Fruit fly (Drosophila melanogaster) whole organism, embryonic: Measurements from ENCODE around the gene ova.

Source experiments
- Atf6 ChIP-seq: fragments of 200-800 bp; sonication (Bioruptor generic); IDR thresholded peaks from 2 replicates; pipeline ENCODE4 v1.3.6; 2022; ENCODE audit warnings: missing biosample characterization, missing genetic modification characterization
- CG10959 ChIP-seq: fragments of 200-800 bp; sonication (Bioruptor generic); IDR thresholded peaks from 2 replicates; pipeline ENCODE4 v1.3.6; 2022; ENCODE audit warnings: missing biosample characterization, missing genetic modification characterization
- CG11560 ChIP-seq: fragments of 200-800 bp; sonication (Bioruptor generic); IDR thresholded peaks from 3 replicates; pipeline ENCODE4 v1.3.6; 2022; ENCODE audit warnings: missing biosample characterization, missing genetic modification characterization
- CG13287 ChIP-seq: fragments of 200-800 bp; sonication (Bioruptor generic); IDR thresholded peaks from 2 replicates; pipeline ENCODE4 v1.3.6; 2022; ENCODE audit warnings: missing biosample characterization, missing genetic modification characterization; ENCODE audit not compliant: partially characterized antibody
- CG14014 ChIP-seq: fragments of 200-800 bp; sonication (Bioruptor generic); IDR thresholded peaks from 2 replicates; pipeline ENCODE4 v1.3.6; 2022; ENCODE audit warnings: missing biosample characterization, missing genetic modification characterization
- CG14050 ChIP-seq: fragments of 200-800 bp; sonication (Bioruptor generic); IDR thresholded peaks from 3 replicates; pipeline ENCODE4 v1.3.6; 2022; ENCODE audit warnings: missing biosample characterization, missing genetic modification characterization
- CG15514 ChIP-seq: fragments of 200-800 bp; sonication (Bioruptor generic); optimal IDR thresholded peaks from 3 replicates; lab custom pipeline; 2017; ENCODE audit warnings: missing biosample characterization, missing genetic modification characterization, mild to moderate bottlenecking, moderate library complexity, missing genetic modification reagents
- CG16813 ChIP-seq: fragments of 200-800 bp; sonication (Bioruptor generic); IDR thresholded peaks from 3 replicates; pipeline ENCODE4 v1.3.6; 2022; ENCODE audit warnings: missing biosample characterization, missing genetic modification characterization; ENCODE audit not compliant: partially characterized antibody
- CG17186 ChIP-seq: fragments of 200-800 bp; sonication (Bioruptor generic); optimal IDR thresholded peaks from 3 replicates; lab custom pipeline; 2017; ENCODE audit warnings: missing biosample characterization, missing genetic modification reagents, missing genetic modification characterization
- CG17912 ChIP-seq: fragments of 200-800 bp; sonication (Bioruptor generic); optimal IDR thresholded peaks from 2 replicates; lab custom pipeline; 2018; ENCODE audit warnings: missing biosample characterization, mild to moderate bottlenecking, missing genetic modification characterization
- CG18011 ChIP-seq: fragments of 200-800 bp; sonication (Bioruptor generic); optimal IDR thresholded peaks from 2 replicates; lab custom pipeline; 2017; ENCODE audit warnings: missing biosample characterization, missing genetic modification characterization, mild to moderate bottlenecking, moderate library complexity, missing genotype
- CG33213 ChIP-seq: fragments of 200-800 bp; sonication (Bioruptor generic); optimal IDR thresholded peaks from 3 replicates; lab custom pipeline; 2016; ENCODE audit warnings: missing biosample characterization, missing genetic modification characterization
- CG3407 ChIP-seq: fragments of 200-800 bp; sonication (Bioruptor generic); optimal IDR thresholded peaks from 2 replicates; lab custom pipeline; 2018; ENCODE audit warnings: missing biosample characterization, mild to moderate bottlenecking, missing genetic modification characterization
- CG34376 ChIP-seq: fragments of 200-800 bp; sonication (Bioruptor generic); optimal IDR thresholded peaks from 2 replicates; lab custom pipeline; 2018; ENCODE audit warnings: missing biosample characterization, mild to moderate bottlenecking, missing genetic modification characterization
- CG5180 ChIP-seq: fragments of 200-800 bp; sonication (Bioruptor generic); optimal IDR thresholded peaks from 3 replicates; lab custom pipeline; 2017; ENCODE audit warnings: missing biosample characterization, missing genetic modification characterization, mild to moderate bottlenecking, moderate library complexity, missing genetic modification reagents
- CG6254 ChIP-seq: fragments of 200-800 bp; sonication (Bioruptor generic); optimal IDR thresholded peaks from 3 replicates; lab custom pipeline; 2017; ENCODE audit warnings: mild to moderate bottlenecking, missing biosample characterization, missing genetic modification reagents, missing genetic modification characterization
- CG7357 ChIP-seq: fragments of 200-800 bp; sonication (Bioruptor generic); IDR thresholded peaks from 3 replicates; pipeline ENCODE4 v1.3.6; 2022; ENCODE audit warnings: missing biosample characterization, missing genetic modification characterization
- CG8478 ChIP-seq: fragments of >200 bp; optimal IDR thresholded peaks from 2 replicates; lab custom pipeline; 2018
- CG9876 ChIP-seq: fragments of 200-800 bp; sonication (Bioruptor generic); optimal IDR thresholded peaks from 2 replicates; lab custom pipeline; 2016; ENCODE audit warnings: missing biosample characterization, missing genetic modification characterization
- D ChIP-seq, 2 experiments: fragments of 200-800 bp in 1 of 2; fragments of >200 bp in 1 of 2; sonication (Bioruptor generic) in 1 of 2; optimal IDR thresholded peaks; 2 replicates in 1 of 2; 3 replicates in 1 of 2; lab custom pipeline; 2017; ENCODE audit warnings: mild to moderate bottlenecking in 1 of 2, missing biosample characterization in 1 of 2, missing genetic modification characterization in 1 of 2, missing genetic modification reagents in 1 of 2
- Dip2 ChIP-seq: fragments of 200-800 bp; sonication (Bioruptor generic); IDR thresholded peaks from 2 replicates; pipeline ENCODE4 v1.3.6; 2022; ENCODE audit warnings: missing biosample characterization, missing genetic modification characterization
- Doc2 ChIP-seq: fragments of 200-800 bp; sonication (Bioruptor generic); IDR thresholded peaks from 2 replicates; pipeline ENCODE4 v1.3.6; 2022; ENCODE audit warnings: missing biosample characterization, missing genetic modification characterization
- HmgD ChIP-seq: fragments of 200-800 bp; sonication (Bioruptor generic); optimal IDR thresholded peaks from 3 replicates; lab custom pipeline; 2016; ENCODE audit warnings: missing biosample characterization, missing genetic modification characterization
- Hmx ChIP-seq: fragments of 200-800 bp; sonication (Bioruptor generic); optimal IDR thresholded peaks from 2 replicates; lab custom pipeline; 2016; ENCODE audit warnings: missing biosample characterization, missing genetic modification characterization
- Lpt ChIP-seq: fragments of >200 bp; optimal IDR thresholded peaks from 2 replicates; lab custom pipeline; 2018; ENCODE audit warnings: missing biosample characterization, missing genetic modification characterization
- Mad ChIP-seq: fragments of 200-800 bp; sonication (Bioruptor generic); optimal IDR thresholded peaks from 2 replicates; lab custom pipeline; 2016; ENCODE audit warnings: missing biosample characterization, missing genetic modification characterization
- Myb ChIP-seq: fragments of 200-800 bp; sonication (Bioruptor generic); optimal IDR thresholded peaks from 2 replicates; lab custom pipeline; 2016; ENCODE audit warnings: missing biosample characterization, missing genetic modification characterization
- NC2β ChIP-seq: fragments of 200-800 bp; sonication (Bioruptor generic); optimal IDR thresholded peaks from 2 replicates; lab custom pipeline; 2016; ENCODE audit warnings: missing biosample characterization, missing genetic modification characterization
- NK7.1 ChIP-seq: fragments of 200-800 bp; sonication (Bioruptor generic); optimal IDR thresholded peaks from 3 replicates; lab custom pipeline; 2016; ENCODE audit warnings: missing biosample characterization, missing genetic modification characterization
- Rfx ChIP-seq: fragments of 200-800 bp; sonication (Bioruptor generic); IDR thresholded peaks from 2 replicates; pipeline ENCODE4 v1.3.6; 2022; ENCODE audit warnings: missing biosample characterization, missing genetic modification characterization
- Sin3A ChIP-seq: fragments of >200 bp; optimal IDR thresholded peaks from 2 replicates; lab custom pipeline; 2018
- Tbp ChIP-seq: fragments of >200 bp; optimal IDR thresholded peaks from 2 replicates; lab custom pipeline; 2018; ENCODE audit warnings: missing biosample characterization, missing genetic modification characterization
- Usf ChIP-seq: fragments of 200-800 bp; sonication (Bioruptor generic); optimal IDR thresholded peaks from 2 replicates; lab custom pipeline; 2017; ENCODE audit warnings: missing genotype, missing biosample characterization, missing genetic modification characterization
- ash1 ChIP-seq: fragments of 200-800 bp; sonication (Bioruptor generic); optimal IDR thresholded peaks from 2 replicates; lab custom pipeline; 2018; ENCODE audit warnings: missing biosample characterization, mild to moderate bottlenecking, missing genetic modification characterization
- bbx ChIP-seq: fragments of 200-800 bp; sonication (Bioruptor generic); IDR thresholded peaks from 2 replicates; pipeline ENCODE4 v1.3.6; 2022; ENCODE audit warnings: missing biosample characterization, missing genetic modification characterization; ENCODE audit not compliant: partially characterized antibody
- dimm ChIP-seq: fragments of 200-800 bp; sonication (Bioruptor generic); IDR thresholded peaks from 2 replicates; pipeline ENCODE4 v1.3.6; 2022; ENCODE audit warnings: missing biosample characterization, missing genetic modification characterization
- dpn ChIP-seq, 2 experiments: fragments of 200-800 bp; sonication (Bioruptor generic); optimal IDR thresholded peaks; 3 replicates each; lab custom pipeline; 2016; ENCODE audit warnings: missing biosample characterization in 2 of 2, missing genetic modification characterization in 2 of 2
- ems ChIP-seq: fragments of 200-800 bp; sonication (Bioruptor generic); optimal IDR thresholded peaks from 3 replicates; lab custom pipeline; 2016; ENCODE audit warnings: missing biosample characterization, missing genetic modification characterization
- en ChIP-seq: fragments of 200-800 bp; sonication (Bioruptor generic); optimal IDR thresholded peaks from 2 replicates; lab custom pipeline; 2016; ENCODE audit warnings: missing biosample characterization, missing genetic modification characterization
- eve ChIP-seq, 2 experiments: fragments of >200 bp; optimal IDR thresholded peaks; 2 replicates each; lab custom pipeline; 2017; ENCODE audit warnings: missing biosample characterization in 2 of 2, missing genetic modification characterization in 2 of 2
- fu2 ChIP-seq: fragments of 200-800 bp; sonication (Bioruptor generic); optimal IDR thresholded peaks from 2 replicates; lab custom pipeline; 2016; ENCODE audit warnings: missing biosample characterization, missing genetic modification characterization
- hkb ChIP-seq, 2 experiments: fragments of 200-800 bp in 1 of 2; fragments of >200 bp in 1 of 2; sonication (Bioruptor generic) in 1 of 2; IDR thresholded peaks in 1 of 2; optimal IDR thresholded peaks in 1 of 2; 2 replicates each; pipeline versions ENCODE4 v1.3.6 to Lab custom; 2017 to 2022; ENCODE audit warnings: missing biosample characterization in 1 of 2, missing genetic modification characterization in 1 of 2
- kni ChIP-seq: fragments of 200-800 bp; sonication (Bioruptor generic); optimal IDR thresholded peaks from 3 replicates; lab custom pipeline; 2017; ENCODE audit warnings: mild to moderate bottlenecking, missing biosample characterization, missing genetic modification reagents, missing genetic modification characterization
- lmd ChIP-seq: fragments of 200-800 bp; sonication (Bioruptor generic); IDR thresholded peaks from 2 replicates; pipeline ENCODE4 v1.3.6; 2022; ENCODE audit warnings: missing biosample characterization, missing genetic modification characterization
- odd ChIP-seq: fragments of 200-800 bp; sonication (Bioruptor generic); optimal IDR thresholded peaks from 2 replicates; lab custom pipeline; 2017; ENCODE audit warnings: missing biosample characterization, mild to moderate bottlenecking, missing genetic modification characterization
- peb ChIP-seq: fragments of 200-800 bp; sonication (Bioruptor generic); IDR thresholded peaks from 2 replicates; pipeline ENCODE4 v1.3.6; 2022; ENCODE audit warnings: missing biosample characterization, missing genetic modification characterization
- slbo ChIP-seq: fragments of 200-800 bp; sonication (Bioruptor generic); IDR thresholded peaks from 2 replicates; pipeline ENCODE4 v1.3.6; 2022; ENCODE audit warnings: missing biosample characterization, missing genetic modification characterization
- tap ChIP-seq: fragments of 200-800 bp; optimal IDR thresholded peaks from 3 replicates; lab custom pipeline; 2019; ENCODE audit warnings: missing biosample characterization, mild to moderate bottlenecking, missing genetic modification characterization, moderate library complexity
- unc-4 ChIP-seq: fragments of 200-800 bp; sonication (Bioruptor generic); IDR thresholded peaks from 2 replicates; pipeline ENCODE4 v1.3.6; 2022; ENCODE audit warnings: missing biosample characterization, missing genetic modification characterization; ENCODE audit not compliant: partially characterized antibody
- unpg ChIP-seq: fragments of 200-800 bp; sonication (Bioruptor generic); optimal IDR thresholded peaks from 3 replicates; lab custom pipeline; 2018; ENCODE audit warnings: missing biosample characterization, mild to moderate bottlenecking, missing genetic modification characterization, moderate library complexity
- wek ChIP-seq: fragments of 200-800 bp; sonication (Bioruptor generic); optimal IDR thresholded peaks from 3 replicates; lab custom pipeline; 2018; ENCODE audit warnings: missing biosample characterization, mild to moderate bottlenecking, missing genetic modification characterization, moderate library complexity
- zfh2 ChIP-seq: fragments of 200-800 bp; sonication (Bioruptor generic); optimal IDR thresholded peaks from 2 replicates; lab custom pipeline; 2016; ENCODE audit warnings: missing biosample characterization, missing genetic modification characterization

Gene ova

dm6 chr2L:10278658-10279057 is 47.2 kb upstream of the ova start, which contains the start of gene Utx (continued):
- TF ChIP-seq unc-4 (GFP tag; lab: Robert Waterston, UW) (peak; percentile 75), hkb (optimal IDR thresholded peaks at IDR 0.05; lab: Kevin White, UChicago) (no peak), hkb (GFP tag; IDR thresholded peaks at IDR 0.05; lab: Robert Waterston, UW) (0 out of 2 replicates have a peak, but pooled peaks have one; percentile 18), ash1 (GFP tag; lab: Kevin White, UChicago) (no peak), wek (GFP tag; lab: Kevin White, UChicago) (no peak), Atf6 (GFP tag; lab: Robert Waterston, UW) (no peak), Rfx (GFP tag; lab: Robert Waterston, UW) (peak; percentile 39; the same call in 1 of the 2 replicates), CG14050 (GFP tag; lab: Robert Waterston, UW) (no peak), dimm (GFP tag; lab: Robert Waterston, UW) (no peak), eve (GFP tag; optimal IDR thresholded peaks at IDR 0.05; lab: Kevin White, UChicago) (no peak), peb (GFP tag; lab: Robert Waterston, UW) (no peak), CG10959 (GFP tag; lab: Robert Waterston, UW) (no peak), Dip2 (no peak), tap (tag; lab: Kevin White, UChicago) (no peak), Usf (GFP tag; lab: Kevin White, UChicago) (no peak), CG18011 (no peak), CG15514 (GFP tag; lab: Kevin White, UChicago) (peak; percentile 67), CG17912 (GFP tag; lab: Kevin White, UChicago) (no peak), CG34376 (no peak), Myb (GFP tag; lab: Kevin White, UChicago) (peak; percentile 71), CG17186 (no peak), slbo (GFP tag; lab: Robert Waterston, UW) (peak; percentile 57; the same call in 1 of the 2 replicates), Lpt (GFP tag; lab: Kevin White, UChicago) (no peak), odd (no peak), kni (GFP tag; lab: Kevin White, UChicago) (no peak), CG14014 (GFP tag; lab: Robert Waterston, UW) (no peak), CG11560 (no peak), ems (no peak), CG13287 (GFP tag; lab: Robert Waterston, UW) (peak; percentile 84), CG5180 (GFP tag; lab: Kevin White, UChicago) (no peak), CG33213 (GFP tag; lab: Kevin White, UChicago) (no peak), HmgD (no peak), zfh2 (GFP tag; lab: Kevin White, UChicago) (no peak), en (GFP tag; lab: Kevin White, UChicago) (no peak), NK7.1 (GFP tag; lab: Kevin White, UChicago) (no peak), Tbp (GFP tag; lab: Kevin White, UChicago) (no peak), fu2 (GFP tag; lab: Kevin White, UChicago) (no peak), bbx (GFP tag; lab: Robert Waterston, UW) (peak; percentile 87), CG9876 (GFP tag; lab: Kevin White, UChicago) (no peak), NC2β (GFP tag; lab: Kevin White, UChicago) (no peak), Hmx (GFP tag; lab: Kevin White, UChicago) (no peak), CG8478 (lab: Kevin White, UChicago) (no peak), lmd (GFP tag; lab: Robert Waterston, UW) (no peak), CG3407 (GFP tag; lab: Kevin White, UChicago) (no peak), Doc2 (GFP tag; lab: Robert Waterston, UW) (no peak), CG7357 (peak; percentile 89), CG6254 (GFP tag; lab: Kevin White, UChicago) (no peak), unpg (GFP tag; lab: Kevin White, UChicago) (no peak), D (optimal IDR thresholded peaks at IDR 0.05; lab: Kevin White, UChicago) (no peak), D (GFP tag; optimal IDR thresholded peaks at IDR 0.05; lab: Kevin White, UChicago) (no peak), CG16813 (GFP tag; lab: Robert Waterston, UW) (peak; percentile 89), Sin3A (no peak), Mad (GFP tag; lab: Kevin White, UChicago) (no peak), dpn (GFP tag; optimal IDR thresholded peaks at IDR 0.05; lab: Kevin White, UChicago) (no peak)
